Worm (Caenorhabditis elegans) whole organism, young adult: ENCODE results near the gene abu-12.

ENCODE experiments used
- B0336.3 ChIP-seq: fragments of 200-800 bp; sonication (Bioruptor generic); IDR thresholded peaks from 2 replicates; pipeline ENCODE4 v1.3.6; 2022; ENCODE audit warnings: missing genetic modification characterization, missing compliant biosample characterization
- C17E4.6 ChIP-seq: fragments of 200-800 bp; sonication (Bioruptor generic); IDR thresholded peaks from 2 replicates; pipeline ENCODE4 v1.3.6; 2022; ENCODE audit warnings: missing genetic modification reagents, missing genetic modification characterization, missing compliant biosample characterization
- F23B12.7 ChIP-seq: sonication (generic microtip); optimal IDR thresholded peaks from 2 replicates; lab custom pipeline; 2017; ENCODE audit warnings: missing genetic modification characterization, mild to moderate bottlenecking, missing compliant biosample characterization, antibody characterized with exemption, moderate library complexity; ENCODE audit not compliant: insufficient read depth
- F52B5.7 ChIP-seq: sonication (generic microtip); optimal IDR thresholded peaks from 2 replicates; lab custom pipeline; 2016; ENCODE audit warnings: mild to moderate bottlenecking, missing genetic modification characterization, missing compliant biosample characterization
- F57A8.1 ChIP-seq: fragments of 200-800 bp; sonication (Bioruptor generic); optimal IDR thresholded peaks from 2 replicates; lab custom pipeline; 2018; ENCODE audit warnings: mild to moderate bottlenecking, missing genetic modification characterization, moderate library complexity, missing compliant biosample characterization
- T07F8.4 ChIP-seq: sonication (generic microtip); optimal IDR thresholded peaks from 2 replicates; lab custom pipeline; 2016; ENCODE audit warnings: mild to moderate bottlenecking, missing genetic modification characterization, moderate library complexity, missing compliant biosample characterization
- Y53G8AR.9 ChIP-seq: fragments of 200-800 bp; sonication (Bioruptor generic); conservative IDR thresholded peaks from 2 replicates; pipeline ENCODE4 v1.3.6; 2022; ENCODE audit warnings: missing genetic modification reagents, missing genetic modification characterization, missing compliant biosample characterization
- Y56A3A.18 ChIP-seq: fragments of 200-800 bp; sonication (Bioruptor generic); IDR thresholded peaks from 2 replicates; pipeline ENCODE4 v1.3.6; 2022; ENCODE audit warnings: missing genetic modification reagents, missing genetic modification characterization, missing compliant biosample characterization
- Y67H2A.10 ChIP-seq: fragments of 200-800 bp; sonication (Bioruptor generic); conservative IDR thresholded peaks from 2 replicates; pipeline ENCODE4 v1.3.6; 2022; ENCODE audit warnings: missing genetic modification reagents, missing genetic modification characterization, missing compliant biosample characterization
- Y79H2A.3 ChIP-seq: fragments of 200-800 bp; sonication (Bioruptor generic); conservative IDR thresholded peaks from 2 replicates; pipeline ENCODE4 v1.3.6; 2022; ENCODE audit warnings: missing genetic modification reagents, missing genetic modification characterization, missing compliant biosample characterization
- akir-1 ChIP-seq: fragments of 200-800 bp; sonication (Bioruptor generic); optimal IDR thresholded peaks from 2 replicates; lab custom pipeline; 2018; ENCODE audit warnings: mild to moderate bottlenecking, missing genetic modification characterization, moderate library complexity, missing compliant biosample characterization
- aptf-3 ChIP-seq: fragments of 200-800 bp; sonication (Bioruptor generic); IDR thresholded peaks from 2 replicates; pipeline ENCODE4 v1.3.6; 2022; ENCODE audit warnings: missing genetic modification characterization, missing compliant biosample characterization
- athp-1 ChIP-seq: sonication (generic microtip); optimal IDR thresholded peaks from 2 replicates; lab custom pipeline; 2017; ENCODE audit warnings: mild to moderate bottlenecking, missing genetic modification characterization, missing compliant biosample characterization
- attf-3 ChIP-seq: fragments of 200-800 bp; sonication (Bioruptor generic); conservative IDR thresholded peaks from 2 replicates; pipeline ENCODE4 v1.3.6; 2022; ENCODE audit warnings: missing genetic modification reagents, missing genetic modification characterization, missing compliant biosample characterization
- attf-5 ChIP-seq: fragments of 200-800 bp; sonication (Bioruptor generic); optimal IDR thresholded peaks from 2 replicates; lab custom pipeline; 2018; ENCODE audit warnings: mild to moderate bottlenecking, missing genetic modification characterization, missing compliant biosample characterization
- attf-6 ChIP-seq: fragments of 200-800 bp; sonication (Bioruptor generic); IDR thresholded peaks from 2 replicates; pipeline ENCODE4 v1.3.6; 2022; ENCODE audit warnings: missing genetic modification reagents, missing genetic modification characterization, missing compliant biosample characterization
- ceh-27 ChIP-seq: fragments of 200-800 bp; sonication (Bioruptor generic); optimal IDR thresholded peaks from 2 replicates; lab custom pipeline; 2018; ENCODE audit warnings: mild to moderate bottlenecking, missing genetic modification characterization, moderate library complexity, missing compliant biosample characterization
- chd-7 ChIP-seq: sonication (generic microtip); optimal IDR thresholded peaks from 2 replicates; lab custom pipeline; 2016; ENCODE audit warnings: mild to moderate bottlenecking, missing genetic modification characterization, moderate library complexity, missing compliant biosample characterization
- dox-1 ChIP-seq: fragments of 200-800 bp; sonication (Bioruptor generic); IDR thresholded peaks from 2 replicates; pipeline ENCODE4 v1.3.6; 2022; ENCODE audit warnings: missing genetic modification reagents, missing genetic modification characterization, missing compliant biosample characterization
- efl-1 ChIP-seq: fragments of 150-350 bp; optimal IDR thresholded peaks from 2 replicates; lab custom pipeline; 2014; ENCODE audit warnings: missing biosample characterization, missing genetic modification reagents, missing genetic modification characterization
- egl-44 ChIP-seq: fragments of 200-800 bp; sonication (Bioruptor generic); IDR thresholded peaks from 2 replicates; pipeline ENCODE4 v1.3.6; 2022; ENCODE audit warnings: missing genetic modification reagents, missing genetic modification characterization, missing compliant biosample characterization
- ets-4 ChIP-seq: fragments of 200-800 bp; sonication (Bioruptor generic); optimal IDR thresholded peaks from 2 replicates; lab custom pipeline; 2018; ENCODE audit warnings: mild to moderate bottlenecking, missing genetic modification characterization, missing compliant biosample characterization
- him-1 ChIP-seq: sonication (generic microtip); optimal IDR thresholded peaks from 2 replicates; lab custom pipeline; 2016; ENCODE audit warnings: missing genotype, missing genetic modification reagents, missing genetic modification characterization, missing compliant biosample characterization
- hmg-1.2 ChIP-seq: fragments of 200-800 bp; sonication (Bioruptor generic); IDR thresholded peaks from 2 replicates; pipeline ENCODE4 v1.3.6; 2022; ENCODE audit warnings: missing genetic modification reagents, missing genetic modification characterization, missing compliant biosample characterization
- hsf-1 ChIP-seq: fragments of 200-800 bp; sonication (Bioruptor generic); IDR thresholded peaks from 2 replicates; pipeline ENCODE4 v1.3.6; 2022; ENCODE audit warnings: missing genetic modification reagents, missing genetic modification characterization, missing compliant biosample characterization
- lin-40 ChIP-seq: sonication (generic microtip); optimal IDR thresholded peaks from 2 replicates; lab custom pipeline; 2016; ENCODE audit warnings: missing genetic modification characterization, mild to moderate bottlenecking, missing compliant biosample characterization, missing genotype, missing genetic modification reagents
- lin-54 ChIP-seq: fragments of 200-800 bp; sonication (Bioruptor generic); optimal IDR thresholded peaks from 2 replicates; lab custom pipeline; 2018; ENCODE audit warnings: mild to moderate bottlenecking, missing genetic modification characterization, missing compliant biosample characterization
- lir-1 ChIP-seq: fragments of 200-800 bp; sonication (Bioruptor generic); conservative IDR thresholded peaks from 2 replicates; pipeline ENCODE4 v1.3.6; 2022; ENCODE audit warnings: missing genetic modification reagents, missing genetic modification characterization, missing compliant biosample characterization
- madf-3 ChIP-seq: fragments of 200-800 bp; sonication (Bioruptor generic); IDR thresholded peaks from 2 replicates; pipeline ENCODE4 v1.3.6; 2022; ENCODE audit warnings: missing genetic modification reagents, missing genetic modification characterization, missing compliant biosample characterization
- mel-28 ChIP-seq: sonication (generic microtip); optimal IDR thresholded peaks from 2 replicates; lab custom pipeline; 2016; ENCODE audit warnings: borderline replicate concordance, mild to moderate bottlenecking, missing genetic modification characterization, missing compliant biosample characterization
- mes-4 ChIP-seq: sonication (generic microtip); optimal IDR thresholded peaks from 2 replicates; lab custom pipeline; 2016; ENCODE audit warnings: missing genotype, missing genetic modification characterization, missing compliant biosample characterization
- pbrm-1 ChIP-seq: fragments of 200-800 bp; sonication (Bioruptor generic); IDR thresholded peaks from 2 replicates; pipeline ENCODE4 v1.3.6; 2022; ENCODE audit warnings: missing genetic modification reagents, missing genetic modification characterization, missing compliant biosample characterization
- rcor-1 ChIP-seq: fragments of 200-800 bp; sonication (Bioruptor generic); IDR thresholded peaks from 2 replicates; pipeline ENCODE4 v1.3.6; 2022; ENCODE audit warnings: missing genetic modification reagents, missing genetic modification characterization, missing compliant biosample characterization
- rec-8 ChIP-seq, 2 experiments: sonication (generic microtip); optimal IDR thresholded peaks; 2 replicates each; lab custom pipeline; 2016; ENCODE audit warnings: mild to moderate bottlenecking in 2 of 2, missing genetic modification characterization in 2 of 2, missing genetic modification reagents in 2 of 2, missing genotype in 2 of 2, missing biosample characterization in 1 of 2, missing compliant biosample characterization in 1 of 2, moderate library complexity in 1 of 2
- rpc-1 ChIP-seq, 2 experiments: fragments of 150-350 bp in 1 of 2; sonication (generic microtip) in 1 of 2; optimal IDR thresholded peaks; 2 replicates each; lab custom pipeline; 2014 to 2018; ENCODE audit warnings: missing biosample characterization in 1 of 2, missing genetic modification characterization in 1 of 2, missing genetic modification reagents in 1 of 2, missing genotype in 1 of 2
- snpc-1.1 ChIP-seq: sonication (generic microtip); optimal IDR thresholded peaks from 2 replicates; lab custom pipeline; 2017; ENCODE audit warnings: missing genetic modification characterization, mild to moderate bottlenecking, missing compliant biosample characterization, antibody characterized with exemption, moderate library complexity, missing genotype, missing genetic modification reagents; ENCODE audit not compliant: insufficient read depth
- snpc-1.3 ChIP-seq: sonication (generic microtip); optimal IDR thresholded peaks from 2 replicates; lab custom pipeline; 2017; ENCODE audit warnings: missing genetic modification characterization, mild to moderate bottlenecking, missing compliant biosample characterization, antibody characterized with exemption, moderate library complexity, missing genotype, missing genetic modification reagents; ENCODE audit not compliant: insufficient read depth
- snpc-3.4 ChIP-seq: sonication (generic microtip); optimal IDR thresholded peaks from 2 replicates; lab custom pipeline; 2017; ENCODE audit warnings: missing genetic modification characterization, mild to moderate bottlenecking, missing compliant biosample characterization, antibody characterized with exemption, moderate library complexity, missing genotype, missing genetic modification reagents
- sptf-2 ChIP-seq: fragments of 200-800 bp; sonication (Bioruptor generic); optimal IDR thresholded peaks from 2 replicates; lab custom pipeline; 2018; ENCODE audit warnings: mild to moderate bottlenecking, missing genetic modification characterization, missing compliant biosample characterization
- tbp1 ChIP-seq: fragments of 200-800 bp; sonication (Bioruptor generic); optimal IDR thresholded peaks from 2 replicates; lab custom pipeline; 2018; ENCODE audit warnings: mild to moderate bottlenecking, missing genetic modification characterization, missing compliant biosample characterization
- unc-62 ChIP-seq: fragments of 150-350 bp; optimal IDR thresholded peaks from 2 replicates; lab custom pipeline; 2014; ENCODE audit warnings: missing biosample characterization, missing genetic modification reagents, missing genetic modification characterization
- zfh-2 ChIP-seq: fragments of 200-800 bp; sonication (Bioruptor generic); conservative IDR thresholded peaks from 2 replicates; pipeline ENCODE4 v1.3.6; 2022; ENCODE audit warnings: missing genetic modification reagents, missing genetic modification characterization, missing compliant biosample characterization
- ztf-18 ChIP-seq: sonication (generic microtip); optimal IDR thresholded peaks from 2 replicates; lab custom pipeline; 2016; ENCODE audit warnings: missing genotype, mild to moderate bottlenecking, missing genetic modification characterization, missing compliant biosample characterization
- ztf-25 ChIP-seq: fragments of 200-800 bp; sonication (Bioruptor generic); IDR thresholded peaks from 2 replicates; pipeline ENCODE4 v1.3.6; 2022; ENCODE audit warnings: missing genetic modification reagents, missing genetic modification characterization, missing compliant biosample characterization

abu-12 gene

ce11 chrX:487669-488068 is 30.3 kb upstream of the abu-12 start (continued):
- TF ChIP-seq chd-7 (tag; lab: Kevin White, UChicago) (peak; percentile 25), ztf-25 (GFP tag; lab: Robert Waterston, UW) (peak; percentile 93; the same call in 1 of the 2 replicates), snpc-1.1 (tag; lab: Kevin White, UChicago) (peak; percentile 67), F23B12.7 (tag; lab: Kevin White, UChicago) (peak; percentile 16), B0336.3 (GFP tag; lab: Robert Waterston, UW) (no peak), ztf-18 (peak; percentile 59), pbrm-1 (GFP tag; lab: Robert Waterston, UW) (peak; percentile 62), rcor-1 (GFP tag; lab: Robert Waterston, UW) (peak; percentile 80), madf-3 (GFP tag; lab: Robert Waterston, UW) (no peak), snpc-3.4 (tag; lab: Kevin White, UChicago) (peak; percentile 59), lin-40 (tag; lab: Kevin White, UChicago) (no peak), lir-1 (GFP tag; lab: Robert Waterston, UW) (no peak), rpc-1 (optimal IDR thresholded peaks at IDR 0.05; lab: Kevin White, UChicago) (peak; percentile 84), rpc-1 (tag; optimal IDR thresholded peaks at IDR 0.05; lab: Kevin White, UChicago) (peak; percentile 99), zfh-2 (no peak), him-1 (tag; lab: Kevin White, UChicago) (peak; percentile 87), tbp1 (GFP tag; lab: Kevin White, UChicago) (peak; percentile 90), unc-62 (GFP tag; lab: Kevin White, UChicago) (no peak), Y53G8AR.9 (GFP tag; lab: Robert Waterston, UW) (no peak), ets-4 (GFP tag; lab: Kevin White, UChicago) (no peak), lin-54 (GFP tag; lab: Kevin White, UChicago) (peak; percentile 20), hmg-1.2 (GFP tag; lab: Robert Waterston, UW) (no peak; the same call in none of the 2 replicates), egl-44 (GFP tag; lab: Robert Waterston, UW) (peak; percentile 63; the same call in 1 of the 2 replicates), mel-28 (no peak), F57A8.1 (GFP tag; lab: Kevin White, UChicago) (peak; percentile 42), akir-1 (GFP tag; lab: Kevin White, UChicago) (no peak), athp-1 (tag; lab: Kevin White, UChicago) (peak; percentile 35), F52B5.7 (tag; lab: Kevin White, UChicago) (no peak), Y67H2A.10 (no peak), attf-5 (GFP tag; lab: Kevin White, UChicago) (peak; percentile 59), dox-1 (GFP tag; lab: Robert Waterston, UW) (no peak; the same call in 1 of the 2 replicates), ceh-27 (GFP tag; lab: Kevin White, UChicago) (peak; percentile 16), attf-6 (GFP tag; lab: Robert Waterston, UW) (peak; percentile 47; the same call in 1 of the 2 replicates), C17E4.6 (no peak), hsf-1 (GFP tag; lab: Robert Waterston, UW) (0 out of 2 replicates have a peak, but pooled peaks have one; percentile 33), T07F8.4 (tag; lab: Kevin White, UChicago) (peak; percentile 60), Y56A3A.18 (GFP tag; lab: Robert Waterston, UW) (peak; percentile 53; the same call in 1 of the 2 replicates), aptf-3 (GFP tag; lab: Robert Waterston, UW) (no peak), mes-4 (peak; percentile 65), sptf-2 (GFP tag; lab: Kevin White, UChicago) (peak; percentile 62), Y79H2A.3 (GFP tag; lab: Robert Waterston, UW) (0 out of 2 replicates have a peak, but pooled peaks have one; percentile 13), efl-1 (GFP tag; lab: Kevin White, UChicago) (no peak), rec-8 (tag; optimal IDR thresholded peaks at IDR 0.05; lab: Kevin White, UChicago) (peak in 1 of 2 experiments; percentile 58), attf-3 (GFP tag; lab: Robert Waterston, UW) (no peak), snpc-1.3 (tag; lab: Kevin White, UChicago) (peak; percentile 65)
